Worm (Caenorhabditis elegans) whole organism, young adult: ENCODE data around the gene rocf-1.

Source experiments
- B0019.2 ChIP-seq: fragments of 200-800 bp; sonication (Bioruptor generic); conservative IDR thresholded peaks from 2 replicates; pipeline ENCODE4 v1.3.6; 2022; ENCODE audit warnings: missing genetic modification reagents, missing genetic modification characterization, missing compliant biosample characterization
- B0035.1 ChIP-seq: sonication (generic microtip); optimal IDR thresholded peaks from 2 replicates; lab custom pipeline; 2016; ENCODE audit warnings: missing genetic modification characterization, mild to moderate bottlenecking, missing compliant biosample characterization, missing genotype, missing genetic modification reagents
- C06A6.2 ChIP-seq: fragments of 200-800 bp; sonication (Bioruptor generic); conservative IDR thresholded peaks from 2 replicates; pipeline ENCODE4 v1.3.6; 2022; ENCODE audit warnings: missing genetic modification characterization, missing compliant biosample characterization
- F22D6.2 ChIP-seq: sonication (generic microtip); optimal IDR thresholded peaks from 2 replicates; lab custom pipeline; 2016; ENCODE audit warnings: mild to moderate bottlenecking, missing genetic modification characterization, missing compliant biosample characterization
- F49E8.2 ChIP-seq: sonication (generic microtip); optimal IDR thresholded peaks from 3 replicates; lab custom pipeline; 2017; ENCODE audit warnings: missing genetic modification characterization, mild to moderate bottlenecking, missing compliant biosample characterization, antibody characterized with exemption, moderate library complexity; ENCODE audit not compliant: insufficient read depth
- F52B5.7 ChIP-seq: sonication (generic microtip); optimal IDR thresholded peaks from 2 replicates; lab custom pipeline; 2016; ENCODE audit warnings: mild to moderate bottlenecking, missing genetic modification characterization, missing compliant biosample characterization
- F55B11.4 ChIP-seq: sonication (generic microtip); optimal IDR thresholded peaks from 2 replicates; lab custom pipeline; 2016; ENCODE audit warnings: missing compliant biosample characterization, missing genetic modification characterization, borderline replicate concordance; ENCODE audit not compliant: insufficient read depth
- F57A8.1 ChIP-seq: fragments of 200-800 bp; sonication (Bioruptor generic); optimal IDR thresholded peaks from 2 replicates; lab custom pipeline; 2018; ENCODE audit warnings: mild to moderate bottlenecking, missing genetic modification characterization, moderate library complexity, missing compliant biosample characterization
- F57C9.4 ChIP-seq: sonication (generic microtip); optimal IDR thresholded peaks from 2 replicates; lab custom pipeline; 2017; ENCODE audit warnings: mild to moderate bottlenecking, missing genetic modification characterization, missing compliant biosample characterization
- K12H6.12 ChIP-seq: fragments of 200-800 bp; sonication (Bioruptor generic); optimal IDR thresholded peaks from 2 replicates; lab custom pipeline; 2018; ENCODE audit warnings: mild to moderate bottlenecking, missing genetic modification characterization, missing compliant biosample characterization
- T07F8.4 ChIP-seq: sonication (generic microtip); optimal IDR thresholded peaks from 2 replicates; lab custom pipeline; 2016; ENCODE audit warnings: mild to moderate bottlenecking, missing genetic modification characterization, moderate library complexity, missing compliant biosample characterization
- Y53F4B.3 ChIP-seq: fragments of 200-800 bp; sonication (Bioruptor generic); IDR thresholded peaks from 2 replicates; pipeline ENCODE4 v1.3.6; 2022; ENCODE audit warnings: missing genetic modification reagents, missing genetic modification characterization, missing compliant biosample characterization
- akir-1 ChIP-seq: fragments of 200-800 bp; sonication (Bioruptor generic); optimal IDR thresholded peaks from 2 replicates; lab custom pipeline; 2018; ENCODE audit warnings: mild to moderate bottlenecking, missing genetic modification characterization, moderate library complexity, missing compliant biosample characterization
- ama-1 ChIP-seq, 3 experiments: fragments of 150-350 bp in 1 of 3; sonication (generic microtip) in 2 of 3; optimal IDR thresholded peaks; 2 replicates each; lab custom pipeline; 2014 to 2018; ENCODE audit warnings: missing biosample characterization in 2 of 3, missing genetic modification characterization in 2 of 3, missing genetic modification reagents in 2 of 3
- athp-1 ChIP-seq: sonication (generic microtip); optimal IDR thresholded peaks from 2 replicates; lab custom pipeline; 2017; ENCODE audit warnings: mild to moderate bottlenecking, missing genetic modification characterization, missing compliant biosample characterization
- attf-6 ChIP-seq: fragments of 200-800 bp; sonication (Bioruptor generic); IDR thresholded peaks from 2 replicates; pipeline ENCODE4 v1.3.6; 2022; ENCODE audit warnings: missing genetic modification reagents, missing genetic modification characterization, missing compliant biosample characterization
- cebp-1 ChIP-seq, 2 experiments: fragments of 200-800 bp in 1 of 2; sonication (Bioruptor generic) in 1 of 2; sonication (generic microtip) in 1 of 2; IDR thresholded peaks in 1 of 2; optimal IDR thresholded peaks in 1 of 2; 2 replicates each; pipeline versions ENCODE4 v1.3.6 to Lab custom; 2017 to 2022; ENCODE audit warnings: missing compliant biosample characterization in 2 of 2, missing genetic modification characterization in 2 of 2, mild to moderate bottlenecking in 1 of 2, missing genetic modification reagents in 1 of 2, moderate library complexity in 1 of 2
- ceh-100 ChIP-seq: fragments of 200-800 bp; sonication (Bioruptor generic); IDR thresholded peaks from 2 replicates; pipeline ENCODE4 v1.3.6; 2022; ENCODE audit warnings: missing genetic modification reagents, missing genetic modification characterization, missing compliant biosample characterization
- ceh-40 ChIP-seq: fragments of 200-800 bp; sonication (Bioruptor generic); IDR thresholded peaks from 2 replicates; pipeline ENCODE4 v1.3.6; 2022; ENCODE audit warnings: missing genetic modification characterization, missing compliant biosample characterization
- die-1 ChIP-seq: sonication (generic microtip); optimal IDR thresholded peaks from 2 replicates; lab custom pipeline; 2016; ENCODE audit warnings: missing genotype, mild to moderate bottlenecking, missing genetic modification characterization, missing compliant biosample characterization
- dpff-1 ChIP-seq: sonication (generic microtip); optimal IDR thresholded peaks from 2 replicates; lab custom pipeline; 2017; ENCODE audit warnings: mild to moderate bottlenecking, missing genetic modification characterization, missing compliant biosample characterization
- dpl-1 ChIP-seq: fragments of 150-350 bp; optimal IDR thresholded peaks from 2 replicates; lab custom pipeline; 2014; ENCODE audit warnings: missing biosample characterization, missing genetic modification reagents, missing genetic modification characterization
- efl-1 ChIP-seq: fragments of 150-350 bp; optimal IDR thresholded peaks from 2 replicates; lab custom pipeline; 2014; ENCODE audit warnings: missing biosample characterization, missing genetic modification reagents, missing genetic modification characterization
- egl-44 ChIP-seq: fragments of 200-800 bp; sonication (Bioruptor generic); IDR thresholded peaks from 2 replicates; pipeline ENCODE4 v1.3.6; 2022; ENCODE audit warnings: missing genetic modification reagents, missing genetic modification characterization, missing compliant biosample characterization
- egrh-3 ChIP-seq: fragments of 200-800 bp; sonication (Bioruptor generic); IDR thresholded peaks from 2 replicates; pipeline ENCODE4 v1.3.6; 2022; ENCODE audit warnings: missing genetic modification reagents, missing genetic modification characterization, missing compliant biosample characterization
- ekl-4 ChIP-seq: fragments of 200-800 bp; sonication (Bioruptor generic); IDR thresholded peaks from 2 replicates; pipeline ENCODE4 v1.3.6; 2022; ENCODE audit warnings: missing genetic modification reagents, missing genetic modification characterization, missing compliant biosample characterization
- ets-4 ChIP-seq: fragments of 200-800 bp; sonication (Bioruptor generic); optimal IDR thresholded peaks from 2 replicates; lab custom pipeline; 2018; ENCODE audit warnings: mild to moderate bottlenecking, missing genetic modification characterization, missing compliant biosample characterization
- him-1 ChIP-seq: sonication (generic microtip); optimal IDR thresholded peaks from 2 replicates; lab custom pipeline; 2016; ENCODE audit warnings: missing genotype, missing genetic modification reagents, missing genetic modification characterization, missing compliant biosample characterization
- hlh-26 ChIP-seq: fragments of 200-800 bp; sonication (Bioruptor generic); conservative IDR thresholded peaks from 2 replicates; pipeline ENCODE4 v1.3.6; 2022; ENCODE audit warnings: missing genetic modification reagents, missing genetic modification characterization, missing compliant biosample characterization
- hmg-1.2 ChIP-seq: fragments of 200-800 bp; sonication (Bioruptor generic); IDR thresholded peaks from 2 replicates; pipeline ENCODE4 v1.3.6; 2022; ENCODE audit warnings: missing genetic modification reagents, missing genetic modification characterization, missing compliant biosample characterization
- hrde-1 ChIP-seq: sonication (generic microtip); optimal IDR thresholded peaks from 2 replicates; lab custom pipeline; 2016; ENCODE audit warnings: missing genetic modification characterization, mild to moderate bottlenecking, missing compliant biosample characterization, moderate library complexity, missing genotype, missing genetic modification reagents, borderline replicate concordance
- madf-3 ChIP-seq: fragments of 200-800 bp; sonication (Bioruptor generic); IDR thresholded peaks from 2 replicates; pipeline ENCODE4 v1.3.6; 2022; ENCODE audit warnings: missing genetic modification reagents, missing genetic modification characterization, missing compliant biosample characterization
- madf-6 ChIP-seq: fragments of 200-800 bp; sonication (Bioruptor generic); IDR thresholded peaks from 2 replicates; pipeline ENCODE4 v1.3.6; 2022; ENCODE audit warnings: missing genetic modification reagents, missing genetic modification characterization, missing compliant biosample characterization
- mes-4 ChIP-seq: sonication (generic microtip); optimal IDR thresholded peaks from 2 replicates; lab custom pipeline; 2016; ENCODE audit warnings: missing genotype, missing genetic modification characterization, missing compliant biosample characterization
- nfya-1 ChIP-seq: sonication (generic microtip); optimal IDR thresholded peaks from 2 replicates; lab custom pipeline; 2017; ENCODE audit warnings: antibody characterized with exemption, missing compliant biosample characterization, missing genetic modification characterization, borderline replicate concordance; ENCODE audit not compliant: insufficient read depth
- nhr-120 ChIP-seq: fragments of 200-800 bp; sonication (Bioruptor generic); IDR thresholded peaks from 2 replicates; pipeline ENCODE4 v1.3.6; 2022; ENCODE audit warnings: missing genetic modification characterization, missing compliant biosample characterization
- repo-1 ChIP-seq: sonication (generic microtip); optimal IDR thresholded peaks from 2 replicates; lab custom pipeline; 2017; ENCODE audit warnings: mild to moderate bottlenecking, missing genetic modification characterization, missing compliant biosample characterization
- rpc-1 ChIP-seq, 2 experiments: fragments of 150-350 bp in 1 of 2; sonication (generic microtip) in 1 of 2; optimal IDR thresholded peaks; 2 replicates each; lab custom pipeline; 2014 to 2018; ENCODE audit warnings: missing biosample characterization in 1 of 2, missing genetic modification characterization in 1 of 2, missing genetic modification reagents in 1 of 2, missing genotype in 1 of 2
- snpc-1.3 ChIP-seq: sonication (generic microtip); optimal IDR thresholded peaks from 2 replicates; lab custom pipeline; 2017; ENCODE audit warnings: missing genetic modification characterization, mild to moderate bottlenecking, missing compliant biosample characterization, antibody characterized with exemption, moderate library complexity, missing genotype, missing genetic modification reagents; ENCODE audit not compliant: insufficient read depth
- somi-1 ChIP-seq: fragments of 200-800 bp; sonication (Bioruptor generic); optimal IDR thresholded peaks from 2 replicates; lab custom pipeline; 2018; ENCODE audit warnings: mild to moderate bottlenecking, missing genetic modification characterization, missing compliant biosample characterization
- tbp1 ChIP-seq: fragments of 200-800 bp; sonication (Bioruptor generic); optimal IDR thresholded peaks from 2 replicates; lab custom pipeline; 2018; ENCODE audit warnings: mild to moderate bottlenecking, missing genetic modification characterization, missing compliant biosample characterization
- unc-130 ChIP-seq: sonication (generic microtip); optimal IDR thresholded peaks from 2 replicates; lab custom pipeline; 2016; ENCODE audit warnings: missing genetic modification reagents, missing genetic modification characterization, missing compliant biosample characterization
- unc-62 ChIP-seq: fragments of 150-350 bp; optimal IDR thresholded peaks from 2 replicates; lab custom pipeline; 2014; ENCODE audit warnings: missing biosample characterization, missing genetic modification reagents, missing genetic modification characterization
- xnd-1 ChIP-seq: sonication (generic microtip); optimal IDR thresholded peaks from 2 replicates; lab custom pipeline; 2016; ENCODE audit warnings: missing genotype, missing genetic modification reagents, missing genetic modification characterization, missing compliant biosample characterization
- ztf-18 ChIP-seq: sonication (generic microtip); optimal IDR thresholded peaks from 2 replicates; lab custom pipeline; 2016; ENCODE audit warnings: missing genotype, mild to moderate bottlenecking, missing genetic modification characterization, missing compliant biosample characterization

Gene rocf-1

ce11 chrV:15512856-15513756, 48.8 kb upstream of the rocf-1 start (continued):
- TF ChIP-seq somi-1 = no peak
- TF ChIP-seq repo-1 (tag; lab: Kevin White, UChicago) = peak; percentile 44
- no peak for TF ChIP-seq unc-62 (GFP tag; lab: Kevin White, UChicago)
- TF ChIP-seq die-1 (tag; lab: Kevin White, UChicago) = peak; percentile 20
- TF ChIP-seq madf-3 (GFP tag; lab: Robert Waterston, UW) = peak; percentile 87; the same call in 1 of the 2 replicates
- TF ChIP-seq xnd-1 = peak; percentile 46
- no peak for TF ChIP-seq dpl-1 (GFP tag; lab: Kevin White, UChicago)
- no peak for TF ChIP-seq athp-1 (tag; lab: Kevin White, UChicago)
- no peak for TF ChIP-seq snpc-1.3
- TF ChIP-seq tbp1 (GFP tag; lab: Kevin White, UChicago) = peak; percentile 41
- peak; percentile 52 for TF ChIP-seq hrde-1
- TF ChIP-seq efl-1 (GFP tag; lab: Kevin White, UChicago) = no peak
- TF ChIP-seq F49E8.2 (tag; lab: Kevin White, UChicago) = peak; percentile 84
- TF ChIP-seq egrh-3 = no peak
- TF ChIP-seq attf-6 (GFP tag; lab: Robert Waterston, UW) = peak; percentile 39; the same call in 1 of the 2 replicates
- no peak for TF ChIP-seq egl-44 (GFP tag; lab: Robert Waterston, UW)
- TF ChIP-seq ceh-100 = peak; percentile 28; the same call in 1 of the 2 replicates
- TF ChIP-seq B0035.1 = no peak
- TF ChIP-seq ceh-40 (GFP tag; lab: Robert Waterston, UW) = 0 out of 2 replicates have a peak, but pooled peaks have one; percentile 1
- TF ChIP-seq ztf-18 (tag; lab: Kevin White, UChicago) = peak; percentile 50
- TF ChIP-seq F52B5.7 (tag; lab: Kevin White, UChicago) = no peak
- TF ChIP-seq unc-130 (GFP tag; lab: Kevin White, UChicago) = no peak
- no peak for TF ChIP-seq akir-1 (GFP tag; lab: Kevin White, UChicago)
- TF ChIP-seq K12H6.12 (tag; lab: Kevin White, UChicago) = no peak
- no peak for TF ChIP-seq him-1
- TF ChIP-seq nfya-1 (tag; lab: Kevin White, UChicago) = no peak
- no peak for TF ChIP-seq T07F8.4 (tag; lab: Kevin White, UChicago)
- no peak for TF ChIP-seq F55B11.4
- TF ChIP-seq F22D6.2 = no peak
- TF ChIP-seq cebp-1 (GFP tag; IDR thresholded peaks at IDR 0.05; lab: Robert Waterston, UW) = no peak
- peak; percentile 2 for TF ChIP-seq cebp-1 (tag; optimal IDR thresholded peaks at IDR 0.05; lab: Kevin White, UChicago)
- no peak for TF ChIP-seq C06A6.2
- no peak for TF ChIP-seq ama-1 (optimal IDR thresholded peaks at IDR 0.05; lab: Kevin White, UChicago)
- no peak for TF ChIP-seq ama-1 (GFP tag; optimal IDR thresholded peaks at IDR 0.05; lab: Kevin White, UChicago)
- TF ChIP-seq F57C9.4 (tag; lab: Kevin White, UChicago) = no peak
- TF ChIP-seq mes-4 (tag; lab: Kevin White, UChicago) = no peak
- TF ChIP-seq hmg-1.2 (GFP tag; lab: Robert Waterston, UW) = no peak
- no peak for TF ChIP-seq dpff-1 (tag; lab: Kevin White, UChicago)
- TF ChIP-seq Y53F4B.3 (GFP tag; lab: Robert Waterston, UW) = no peak
- TF ChIP-seq ekl-4 = peak; percentile 81
- no peak for TF ChIP-seq nhr-120 (GFP tag; lab: Robert Waterston, UW)
- no peak for TF ChIP-seq F57A8.1
- TF ChIP-seq rpc-1 (optimal IDR thresholded peaks at IDR 0.05; lab: Kevin White, UChicago) = no peak
- no peak for TF ChIP-seq rpc-1 (tag; optimal IDR thresholded peaks at IDR 0.05; lab: Kevin White, UChicago)
- TF ChIP-seq ets-4 (GFP tag; lab: Kevin White, UChicago) = no peak
- TF ChIP-seq hlh-26 (GFP tag; lab: Robert Waterston, UW) = 0 out of 2 replicates have a peak, but pooled peaks have one; percentile 65
- peak; percentile 79 for TF ChIP-seq madf-6
- no peak for TF ChIP-seq B0019.2 (GFP tag; lab: Robert Waterston, UW)
